Fruit fly (Drosophila melanogaster) whole organism, embryonic: Measurements from ENCODE around the gene CG17803.

ENCODE experiments used
- Ada2b ChIP-seq: fragments of 200-800 bp; sonication (Bioruptor generic); IDR thresholded peaks from 2 replicates; pipeline ENCODE4 v1.3.6; 2022; ENCODE audit warnings: missing biosample characterization, missing genetic modification characterization
- Bteb2 ChIP-seq: fragments of 200-800 bp; sonication (Bioruptor generic); optimal IDR thresholded peaks from 2 replicates; lab custom pipeline; 2016; ENCODE audit warnings: missing biosample characterization, missing genetic modification characterization
- CG10147 ChIP-seq: fragments of 200-800 bp; sonication (Bioruptor generic); optimal IDR thresholded peaks from 2 replicates; lab custom pipeline; 2019; ENCODE audit warnings: missing biosample characterization, mild to moderate bottlenecking, missing genetic modification characterization, moderate library complexity
- CG10274 ChIP-seq: fragments of 200-800 bp; sonication (Bioruptor generic); optimal IDR thresholded peaks from 3 replicates; lab custom pipeline; 2017; ENCODE audit warnings: missing biosample characterization, mild to moderate bottlenecking, missing genetic modification characterization
- CG12744 ChIP-seq: fragments of 200-800 bp; sonication (Bioruptor generic); optimal IDR thresholded peaks from 2 replicates; lab custom pipeline; 2016; ENCODE audit warnings: missing biosample characterization, missing genetic modification characterization
- CG12769 ChIP-seq: fragments of 200-800 bp; sonication (Bioruptor generic); optimal IDR thresholded peaks from 2 replicates; lab custom pipeline; 2019; ENCODE audit warnings: missing biosample characterization, mild to moderate bottlenecking, missing genetic modification characterization, moderate library complexity
- CG15696 ChIP-seq: fragments of 200-800 bp; sonication (Bioruptor generic); optimal IDR thresholded peaks from 2 replicates; lab custom pipeline; 2019; ENCODE audit warnings: missing biosample characterization, mild to moderate bottlenecking, missing genetic modification characterization, moderate library complexity
- CG16779 ChIP-seq: fragments of 200-800 bp; sonication (Bioruptor generic); IDR thresholded peaks from 2 replicates; pipeline ENCODE4 v1.3.6; 2022; ENCODE audit warnings: missing biosample characterization, missing genetic modification characterization
- CG1792 ChIP-seq: fragments of 200-800 bp; sonication (Bioruptor generic); optimal IDR thresholded peaks from 2 replicates; lab custom pipeline; 2016; ENCODE audit warnings: missing biosample characterization, missing genetic modification characterization
- CG18599 ChIP-seq: fragments of 200-800 bp; sonication (Bioruptor generic); optimal IDR thresholded peaks from 3 replicates; lab custom pipeline; 2017; ENCODE audit warnings: missing biosample characterization, missing genetic modification characterization, mild to moderate bottlenecking, moderate library complexity, missing genetic modification reagents
- CG2199 ChIP-seq: fragments of 200-800 bp; sonication (Bioruptor generic); IDR thresholded peaks from 3 replicates; pipeline ENCODE4 v1.3.6; 2022; ENCODE audit warnings: missing biosample characterization, missing genetic modification characterization
- CG2202 ChIP-seq: fragments of 200-800 bp; sonication (Bioruptor generic); optimal IDR thresholded peaks from 2 replicates; lab custom pipeline; 2018; ENCODE audit warnings: missing biosample characterization, mild to moderate bottlenecking, missing genetic modification characterization
- CG2712 ChIP-seq: fragments of 200-800 bp; optimal IDR thresholded peaks from 3 replicates; lab custom pipeline; 2019; ENCODE audit warnings: missing biosample characterization, mild to moderate bottlenecking, missing genetic modification characterization, moderate library complexity
- CG4820 ChIP-seq: fragments of 200-800 bp; sonication (Bioruptor generic); optimal IDR thresholded peaks from 3 replicates; lab custom pipeline; 2016; ENCODE audit warnings: missing biosample characterization, missing genetic modification characterization
- CG5180 ChIP-seq: fragments of 200-800 bp; sonication (Bioruptor generic); optimal IDR thresholded peaks from 3 replicates; lab custom pipeline; 2017; ENCODE audit warnings: missing biosample characterization, missing genetic modification characterization, mild to moderate bottlenecking, moderate library complexity, missing genetic modification reagents
- CG7839 ChIP-seq: fragments of 200-800 bp; sonication (Bioruptor generic); optimal IDR thresholded peaks from 3 replicates; lab custom pipeline; 2018; ENCODE audit warnings: missing biosample characterization, mild to moderate bottlenecking, missing genetic modification characterization, moderate library complexity
- CoRest ChIP-seq: fragments of 200-800 bp; sonication (Bioruptor generic); optimal IDR thresholded peaks from 3 replicates; lab custom pipeline; 2018; ENCODE audit warnings: missing biosample characterization, mild to moderate bottlenecking, missing genetic modification characterization, moderate library complexity
- Dfd ChIP-seq, 2 experiments: fragments of >200 bp; optimal IDR thresholded peaks; 2 replicates each; lab custom pipeline; 2017; ENCODE audit warnings: missing biosample characterization in 2 of 2, missing genetic modification characterization in 2 of 2
- Dll ChIP-seq: fragments of 200-800 bp; sonication (Bioruptor generic); IDR thresholded peaks from 4 replicates; pipeline ENCODE4 v1.3.6; 2022; ENCODE audit warnings: missing biosample characterization, missing genetic modification characterization; ENCODE audit not compliant: partially characterized antibody
- Elba2 ChIP-seq: fragments of 200-800 bp; sonication (Bioruptor generic); optimal IDR thresholded peaks from 3 replicates; lab custom pipeline; 2016; ENCODE audit warnings: missing biosample characterization, missing genetic modification characterization
- Hmx ChIP-seq: fragments of 200-800 bp; sonication (Bioruptor generic); optimal IDR thresholded peaks from 2 replicates; lab custom pipeline; 2016; ENCODE audit warnings: missing biosample characterization, missing genetic modification characterization
- Lhr ChIP-seq: fragments of 200-800 bp; sonication (Bioruptor generic); optimal IDR thresholded peaks from 3 replicates; lab custom pipeline; 2017; ENCODE audit warnings: mild to moderate bottlenecking, missing biosample characterization, missing genetic modification reagents, missing genetic modification characterization
- Lim3 ChIP-seq: fragments of 200-800 bp; sonication (Bioruptor generic); IDR thresholded peaks from 2 replicates; pipeline ENCODE4 v1.3.6; 2022; ENCODE audit warnings: missing biosample characterization, missing genetic modification characterization
- MBD-R2 ChIP-seq: fragments of 200-800 bp; sonication (Bioruptor generic); IDR thresholded peaks from 2 replicates; pipeline ENCODE4 v1.3.6; 2022; ENCODE audit warnings: missing biosample characterization, missing genetic modification characterization
- Six4 ChIP-seq: fragments of 200-800 bp; sonication (Bioruptor generic); optimal IDR thresholded peaks from 2 replicates; lab custom pipeline; 2016; ENCODE audit warnings: missing biosample characterization, missing genetic modification characterization
- Sox100B ChIP-seq: fragments of 200-800 bp; sonication (Bioruptor generic); optimal IDR thresholded peaks from 3 replicates; lab custom pipeline; 2018; ENCODE audit warnings: missing biosample characterization, mild to moderate bottlenecking, missing genetic modification characterization
- TFAM ChIP-seq: fragments of 200-800 bp; sonication (Bioruptor generic); optimal IDR thresholded peaks from 2 replicates; lab custom pipeline; 2017; ENCODE audit warnings: missing biosample characterization, missing genetic modification characterization, inconsistent platforms
- Xrp1 ChIP-seq: fragments of 200-800 bp; sonication (Bioruptor generic); IDR thresholded peaks from 2 replicates; pipeline ENCODE4 v1.3.6; 2022; ENCODE audit warnings: missing biosample characterization, missing genetic modification characterization
- ase ChIP-seq: fragments of 200-800 bp; sonication (Bioruptor generic); IDR thresholded peaks from 3 replicates; pipeline ENCODE4 v1.3.6; 2022; ENCODE audit warnings: missing biosample characterization, missing genetic modification characterization
- ato ChIP-seq: fragments of 200-800 bp; sonication (Bioruptor generic); IDR thresholded peaks from 2 replicates; pipeline ENCODE4 v1.3.6; 2022; ENCODE audit warnings: missing biosample characterization, missing genetic modification characterization; ENCODE audit not compliant: partially characterized antibody
- disco-r ChIP-seq: fragments of 200-800 bp; sonication (Bioruptor generic); optimal IDR thresholded peaks from 2 replicates; lab custom pipeline; 2016; ENCODE audit warnings: missing biosample characterization, missing genetic modification characterization
- ewg ChIP-seq: fragments of 200-800 bp; sonication (Bioruptor generic); optimal IDR thresholded peaks from 3 replicates; lab custom pipeline; 2017; ENCODE audit warnings: mild to moderate bottlenecking, missing biosample characterization, missing genetic modification reagents, missing genetic modification characterization
- eyg ChIP-seq: fragments of 200-800 bp; sonication (Bioruptor generic); optimal IDR thresholded peaks from 3 replicates; lab custom pipeline; 2016; ENCODE audit warnings: missing biosample characterization, missing genetic modification characterization
- gcm2 ChIP-seq: fragments of 200-800 bp; sonication (Bioruptor generic); optimal IDR thresholded peaks from 2 replicates; lab custom pipeline; 2016; ENCODE audit warnings: missing biosample characterization, missing genetic modification characterization
- grau ChIP-seq: fragments of 200-800 bp; optimal IDR thresholded peaks from 3 replicates; lab custom pipeline; 2019; ENCODE audit warnings: missing biosample characterization, mild to moderate bottlenecking, missing genetic modification characterization, moderate library complexity
- gsb ChIP-seq: fragments of 200-800 bp; sonication (Bioruptor generic); IDR thresholded peaks from 2 replicates; pipeline ENCODE4 v1.3.6; 2022; ENCODE audit warnings: missing biosample characterization, missing genetic modification characterization
- mirr ChIP-seq: fragments of 200-800 bp; sonication (Bioruptor generic); optimal IDR thresholded peaks from 3 replicates; lab custom pipeline; 2018; ENCODE audit warnings: missing biosample characterization, mild to moderate bottlenecking, missing genetic modification characterization
- pzg ChIP-seq: fragments of 200-800 bp; sonication (Bioruptor generic); optimal IDR thresholded peaks from 3 replicates; lab custom pipeline; 2018; ENCODE audit warnings: missing biosample characterization, mild to moderate bottlenecking, missing genetic modification characterization, moderate library complexity
- row ChIP-seq: fragments of 200-800 bp; sonication (Bioruptor generic); IDR thresholded peaks from 3 replicates; pipeline ENCODE4 v1.3.6; 2022; ENCODE audit warnings: missing biosample characterization, missing genetic modification characterization
- run ChIP-seq: fragments of 200-800 bp; sonication (Bioruptor generic); optimal IDR thresholded peaks from 3 replicates; lab custom pipeline; 2018; ENCODE audit warnings: missing biosample characterization, mild to moderate bottlenecking, missing genetic modification characterization
- slbo ChIP-seq: fragments of 200-800 bp; sonication (Bioruptor generic); IDR thresholded peaks from 2 replicates; pipeline ENCODE4 v1.3.6; 2022; ENCODE audit warnings: missing biosample characterization, missing genetic modification characterization
- trem ChIP-seq: fragments of 200-800 bp; optimal IDR thresholded peaks from 3 replicates; lab custom pipeline; 2019; ENCODE audit warnings: missing biosample characterization, mild to moderate bottlenecking, missing genetic modification characterization, moderate library complexity
- trh ChIP-seq: fragments of 200-800 bp; sonication (Bioruptor generic); optimal IDR thresholded peaks from 2 replicates; lab custom pipeline; 2016; ENCODE audit warnings: missing biosample characterization, missing genetic modification characterization
- wdn ChIP-seq: fragments of 200-800 bp; sonication (Bioruptor generic); IDR thresholded peaks from 2 replicates; pipeline ENCODE4 v1.3.6; 2022; ENCODE audit warnings: missing biosample characterization, missing genetic modification characterization
- yki ChIP-seq: fragments of >200 bp; optimal IDR thresholded peaks from 3 replicates; lab custom pipeline; 2018

CG17803 gene

DNA sequence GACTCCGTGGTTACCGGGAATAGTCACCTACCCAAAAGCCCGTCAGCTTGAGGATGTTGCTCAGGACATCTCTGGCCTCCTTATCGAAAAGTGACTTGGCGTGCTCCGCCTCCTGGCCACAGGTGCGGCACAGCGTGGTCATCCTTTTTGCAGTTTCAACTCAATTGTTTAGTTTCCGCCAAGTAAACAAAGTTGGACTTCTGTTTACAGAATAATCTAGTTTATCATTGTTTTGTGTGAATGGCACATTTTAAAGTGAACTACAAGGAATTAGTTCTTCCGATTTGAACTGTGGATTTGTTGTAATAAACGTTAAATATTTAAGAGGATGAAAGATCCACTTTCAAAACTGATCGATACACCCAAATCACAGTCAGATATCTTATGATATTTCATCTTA is 1.7 kb upstream of the CG17803 start, which contains the start of gene CG17806 (continued):
- TF ChIP-seq trh (GFP tag; lab: Kevin White, UChicago) (no peak), CG15696 (tag; lab: Kevin White, UChicago) (peak; percentile 1), Hmx (no peak), CG2199 (GFP tag; lab: Robert Waterston, UW) (no peak), CG2712 (tag; lab: Kevin White, UChicago) (no peak), Elba2 (GFP tag; lab: Kevin White, UChicago) (no peak), MBD-R2 (GFP tag; lab: Robert Waterston, UW) (peak; percentile 64), CG4820 (GFP tag; lab: Kevin White, UChicago) (no peak), CG12744 (GFP tag; lab: Kevin White, UChicago) (no peak), Dll (GFP tag; lab: Robert Waterston, UW) (no peak), Sox100B (GFP tag; lab: Kevin White, UChicago) (no peak), Bteb2 (GFP tag; lab: Kevin White, UChicago) (no peak), row (GFP tag; lab: Robert Waterston, UW) (peak; percentile 62), CG16779 (GFP tag; lab: Robert Waterston, UW) (no peak), Ada2b (GFP tag; lab: Robert Waterston, UW) (no peak), CG18599 (GFP tag; lab: Kevin White, UChicago) (no peak), ewg (GFP tag; lab: Kevin White, UChicago) (no peak), CG1792 (GFP tag; lab: Kevin White, UChicago) (no peak), ase (GFP tag; lab: Robert Waterston, UW) (no peak), wdn (no peak), mirr (GFP tag; lab: Kevin White, UChicago) (peak; percentile 14), trem (tag; lab: Kevin White, UChicago) (peak; percentile 9), grau (peak; percentile 11), ato (no peak), yki (lab: Kevin White, UChicago) (no peak), disco-r (no peak), CG10147 (peak; percentile 7), Xrp1 (GFP tag; lab: Robert Waterston, UW) (peak; percentile 34; the same call in 1 of the 2 replicates), slbo (no peak), Six4 (GFP tag; lab: Kevin White, UChicago) (no peak), Lhr (GFP tag; lab: Kevin White, UChicago) (peak; percentile 9), TFAM (GFP tag; lab: Kevin White, UChicago) (no peak), Dfd (GFP tag; optimal IDR thresholded peaks at IDR 0.05; lab: Kevin White, UChicago) (no peak), CoRest (tag; lab: Kevin White, UChicago) (peak; percentile 14), CG5180 (GFP tag; lab: Kevin White, UChicago) (no peak), CG7839 (no peak), pzg (GFP tag; lab: Kevin White, UChicago) (peak; percentile 16), CG12769 (tag; lab: Kevin White, UChicago) (no peak), run (tag; lab: Kevin White, UChicago) (no peak), gsb (GFP tag; lab: Robert Waterston, UW) (no peak), Lim3 (no peak), eyg (GFP tag; lab: Kevin White, UChicago) (no peak), CG10274 (no peak), CG2202 (tag; lab: Kevin White, UChicago) (no peak), gcm2 (GFP tag; lab: Kevin White, UChicago) (no peak)
